Fruit fly (Drosophila melanogaster): Measurements from ENCODE around the gene CG11226.

The CG11226 gene

DNA sequence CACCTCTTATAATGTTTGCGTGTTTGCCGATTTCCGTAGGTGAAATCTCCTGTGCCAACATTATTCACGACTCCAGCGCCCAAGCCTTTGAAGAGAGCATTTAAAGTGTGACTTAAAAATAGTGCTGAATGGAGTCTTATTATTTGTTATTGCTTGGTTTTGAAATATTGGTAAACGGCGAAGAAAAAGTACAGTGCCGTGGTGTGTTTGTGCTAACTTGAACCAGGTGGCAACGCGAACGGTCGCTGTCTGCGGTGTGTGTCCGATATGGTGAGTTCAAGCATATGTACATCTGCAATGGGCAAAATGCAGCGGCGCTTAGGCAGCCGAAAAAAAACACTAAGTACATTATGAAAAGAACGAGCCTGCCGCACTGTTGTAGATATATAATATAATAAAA lies 41.1 kb downstream of the CG11226 start:
- no peak for TF ChIP-seq Lpt (GFP tag; optimal IDR thresholded peaks at IDR 0.05)
- peak; percentile 18 for TF ChIP-seq Eip93F (GFP tag; optimal IDR thresholded peaks at IDR 0.05)
- TF ChIP-seq CG11762 (GFP tag; optimal IDR thresholded peaks at IDR 0.05; ENCODE audit: insufficient read depth): no peak
- TF ChIP-seq CG4318 (GFP tag; optimal IDR thresholded peaks at IDR 0.05): no peak
- TF ChIP-seq CG16779 (tag; optimal IDR thresholded peaks at IDR 0.05): peak; percentile 8
- TF ChIP-seq cyc (GFP tag; optimal IDR thresholded peaks at IDR 0.05): no peak
- TF ChIP-seq Gug (GFP tag; IDR thresholded peaks at IDR 0.05): no peak
- TF ChIP-seq fd85E (GFP tag; optimal IDR thresholded peaks at IDR 0.05): no peak
- 0 out of 3 replicates have a peak, but pooled peaks have one; percentile 10 for TF ChIP-seq CG6163 (GFP tag; IDR thresholded peaks at IDR 0.05)

dm6 chr3L:22878723-22879343 lies 42.0 kb downstream of the CG11226 start, which contains the start of the genes Chro and Ssl1:
Gene Chro, minus strand, starts transcription at chr3L:22878984.
Gene Ssl1, plus strand, starts transcription at chr3L:22879089.
- TF ChIP-seq CG10631 (GFP tag; optimal IDR thresholded peaks at IDR 0.05): peak; percentile 100
- peak; percentile 100 for TF ChIP-seq CG11762 (GFP tag; optimal IDR thresholded peaks at IDR 0.05; ENCODE audit: insufficient read depth)
- TF ChIP-seq CG11294 (GFP tag; IDR thresholded peaks at IDR 0.05): peak; percentile 99
- peak; percentile 100 for TF ChIP-seq Hr38 (GFP tag; optimal IDR thresholded peaks at IDR 0.05)
- peak; percentile 100 for TF ChIP-seq esn (GFP tag; optimal IDR thresholded peaks at IDR 0.05)
- peak; percentile 100 for TF ChIP-seq CG34406 (GFP tag; optimal IDR thresholded peaks at IDR 0.05)
- peak; percentile 99 for TF ChIP-seq CG9139 (GFP tag; optimal IDR thresholded peaks at IDR 0.05)
- peak; percentile 100 for TF ChIP-seq CG8319 (GFP tag; optimal IDR thresholded peaks at IDR 0.05)
- peak; percentile 100 for TF ChIP-seq eg (GFP tag; IDR thresholded peaks at IDR 0.05)
- TF ChIP-seq CG7368 (GFP tag; optimal IDR thresholded peaks at IDR 0.05): peak; percentile 100
- peak; percentile 99 for TF ChIP-seq dsx (GFP tag; optimal IDR thresholded peaks at IDR 0.05; ENCODE audit: poor library complexity, severe bottlenecking)
- peak; percentile 100 for TF ChIP-seq CG4318 (GFP tag; optimal IDR thresholded peaks at IDR 0.05)
- TF ChIP-seq Met (GFP tag; optimal IDR thresholded peaks at IDR 0.05): peak; percentile 100
- peak; percentile 100 for TF ChIP-seq salr (GFP tag; optimal IDR thresholded peaks at IDR 0.05)
- peak; percentile 100 for TF ChIP-seq Ets96B (tag; optimal IDR thresholded peaks at IDR 0.05)
- TF ChIP-seq CG6808 (GFP tag; optimal IDR thresholded peaks at IDR 0.05): peak; percentile 99
- TF ChIP-seq Eip93F (GFP tag; optimal IDR thresholded peaks at IDR 0.05): peak; percentile 100
- peak; percentile 100 for TF ChIP-seq spab (GFP tag; optimal IDR thresholded peaks at IDR 0.05)
- TF ChIP-seq fkh (GFP tag; optimal IDR thresholded peaks at IDR 0.05): peak; percentile 96
- peak; percentile 100 for TF ChIP-seq vri (GFP tag; optimal IDR thresholded peaks at IDR 0.05)
- peak; percentile 100 for TF ChIP-seq CG3032 (tag; optimal IDR thresholded peaks at IDR 0.05)
- peak; percentile 100 for TF ChIP-seq pdm3 (GFP tag; optimal IDR thresholded peaks at IDR 0.05)
- peak; percentile 99 for TF ChIP-seq fd85E (GFP tag; optimal IDR thresholded peaks at IDR 0.05)
- peak; percentile 100 for TF ChIP-seq CG6163 (GFP tag; IDR thresholded peaks at IDR 0.05)
- peak; percentile 100 for TF ChIP-seq fd59A (GFP tag; optimal IDR thresholded peaks at IDR 0.05)
- TF ChIP-seq CG11902 (GFP tag; optimal IDR thresholded peaks at IDR 0.05): peak; percentile 100
- TF ChIP-seq CG16779 (tag; optimal IDR thresholded peaks at IDR 0.05): peak; percentile 99
- peak; percentile 100 for TF ChIP-seq Smox (GFP tag; optimal IDR thresholded peaks at IDR 0.05)
- peak; percentile 99 to 100 for TF ChIP-seq ss (GFP tag; optimal IDR thresholded peaks at IDR 0.05)
- TF ChIP-seq Hr39 (GFP tag; optimal IDR thresholded peaks at IDR 0.05): peak; percentile 100
- TF ChIP-seq CG31627 (GFP tag; optimal IDR thresholded peaks at IDR 0.05): peak; percentile 100
- TF ChIP-seq OdsH (GFP tag; optimal IDR thresholded peaks at IDR 0.05): peak; percentile 100
- peak; percentile 100 for TF ChIP-seq lz (GFP tag; optimal IDR thresholded peaks at IDR 0.05)
- TF ChIP-seq Sox15 (GFP tag; optimal IDR thresholded peaks at IDR 0.05): peak; percentile 100
- peak; percentile 100 for TF ChIP-seq Eip75B (GFP tag; optimal IDR thresholded peaks at IDR 0.05)
- peak; percentile 100 for TF ChIP-seq Hr4 (GFP tag; optimal IDR thresholded peaks at IDR 0.05)
- TF ChIP-seq CG15336 (GFP tag; IDR thresholded peaks at IDR 0.05): peak; percentile 100
- peak; percentile 100 for TF ChIP-seq Ets21C (GFP tag; optimal IDR thresholded peaks at IDR 0.05)
- TF ChIP-seq CG6854 (GFP tag; optimal IDR thresholded peaks at IDR 0.05): peak; percentile 100
- peak; percentile 100 for TF ChIP-seq CG32006 (GFP tag; optimal IDR thresholded peaks at IDR 0.05)
- peak; percentile 100 for TF ChIP-seq Eip78C (GFP tag)
- peak; percentile 100 for TF ChIP-seq Sox14 (GFP tag; optimal IDR thresholded peaks at IDR 0.05)
- peak; percentile 100 for TF ChIP-seq CG3919 (GFP tag; optimal IDR thresholded peaks at IDR 0.05)
- TF ChIP-seq CG6792 (GFP tag; optimal IDR thresholded peaks at IDR 0.05): peak; percentile 100
- peak; percentile 100 for TF ChIP-seq CG10669 (GFP tag; optimal IDR thresholded peaks at IDR 0.05)

All from whole organism, prepupa.